Fruit fly (Drosophila melanogaster) whole organism, wandering third instar larva: Measurements from ENCODE around the gene CG3437.

ENCODE experiments used
- Sp1 ChIP-seq: fragments of 200-800 bp; sonication (Bioruptor generic); optimal IDR thresholded peaks from 3 replicates; lab custom pipeline; 2019; ENCODE audit warnings: missing biosample characterization, mild to moderate bottlenecking, missing genetic modification characterization, moderate library complexity
- h ChIP-seq: fragments of 200-800 bp; sonication (Bioruptor generic); optimal IDR thresholded peaks from 3 replicates; lab custom pipeline; 2016; ENCODE audit warnings: missing biosample characterization, mild to moderate bottlenecking, missing genetic modification characterization
- pan ChIP-seq: fragments of >200 bp; optimal IDR thresholded peaks from 2 replicates; lab custom pipeline; 2017
- tai ChIP-seq: sonication (Bioruptor generic); optimal IDR thresholded peaks from 2 replicates; lab custom pipeline; 2016; ENCODE audit warnings: missing biosample characterization, missing genetic modification characterization
- usp ChIP-seq: fragments of >200 bp; optimal IDR thresholded peaks from 2 replicates; lab custom pipeline; 2017; ENCODE audit warnings: missing biosample characterization, missing genetic modification characterization

dm6 chr3L:9456389-9456788 lies 1.1 kb downstream of the CG3437 start:
- TF ChIP-seq usp (GFP tag; lab: Kevin White, UChicago), result no peak
- TF ChIP-seq tai (GFP tag; lab: Kevin White, UChicago), result no peak
- no peak for TF ChIP-seq pan (lab: Kevin White, UChicago)
- no peak for TF ChIP-seq h (GFP tag; lab: Kevin White, UChicago)
- TF ChIP-seq Sp1 (GFP tag; lab: Kevin White, UChicago), result no peak
